Fruit fly (Drosophila melanogaster) whole organism, embryonic: ENCODE data around the gene CG14856.

ENCODE experiments used
- ATbp ChIP-seq: fragments of 200-800 bp; sonication (Bioruptor generic); optimal IDR thresholded peaks from 2 replicates; lab custom pipeline; 2017; ENCODE audit warnings: missing biosample characterization, mild to moderate bottlenecking, missing genetic modification characterization, missing genetic modification reagents
- CG10979 ChIP-seq: fragments of 200-800 bp; sonication (Bioruptor generic); optimal IDR thresholded peaks from 2 replicates; lab custom pipeline; 2018; ENCODE audit warnings: missing biosample characterization, mild to moderate bottlenecking, missing genetic modification characterization, moderate library complexity
- CG11093 ChIP-seq: fragments of 200-800 bp; sonication (Bioruptor generic); IDR thresholded peaks from 3 replicates; pipeline ENCODE4 v1.3.6; 2022; ENCODE audit warnings: missing biosample characterization, missing genetic modification characterization
- CG11560 ChIP-seq: fragments of 200-800 bp; sonication (Bioruptor generic); IDR thresholded peaks from 3 replicates; pipeline ENCODE4 v1.3.6; 2022; ENCODE audit warnings: missing biosample characterization, missing genetic modification characterization
- CG11695 ChIP-seq: fragments of 200-800 bp; sonication (Bioruptor generic); IDR thresholded peaks from 3 replicates; pipeline ENCODE4 v1.3.6; 2022; ENCODE audit warnings: missing biosample characterization, missing genetic modification characterization
- CG12155 ChIP-seq: fragments of 200-800 bp; sonication (Bioruptor generic); optimal IDR thresholded peaks from 3 replicates; lab custom pipeline; 2016; ENCODE audit warnings: missing biosample characterization, missing genetic modification characterization
- CG12391 ChIP-seq: fragments of 200-800 bp; sonication (Bioruptor generic); optimal IDR thresholded peaks from 3 replicates; lab custom pipeline; 2018; ENCODE audit warnings: missing biosample characterization, mild to moderate bottlenecking, missing genetic modification characterization, moderate library complexity
- CG14860 ChIP-seq: fragments of 200-800 bp; sonication (Bioruptor generic); IDR thresholded peaks from 3 replicates; pipeline ENCODE4 v1.3.6; 2022; ENCODE audit warnings: missing biosample characterization, missing genetic modification characterization; ENCODE audit not compliant: partially characterized antibody
- CG15479 ChIP-seq: fragments of 200-800 bp; sonication (Bioruptor generic); optimal IDR thresholded peaks from 3 replicates; lab custom pipeline; 2019; ENCODE audit warnings: missing biosample characterization, mild to moderate bottlenecking, missing genetic modification characterization, moderate library complexity
- CG16813 ChIP-seq: fragments of 200-800 bp; sonication (Bioruptor generic); IDR thresholded peaks from 3 replicates; pipeline ENCODE4 v1.3.6; 2022; ENCODE audit warnings: missing biosample characterization, missing genetic modification characterization; ENCODE audit not compliant: partially characterized antibody
- CG3407 ChIP-seq: fragments of 200-800 bp; sonication (Bioruptor generic); optimal IDR thresholded peaks from 2 replicates; lab custom pipeline; 2018; ENCODE audit warnings: missing biosample characterization, mild to moderate bottlenecking, missing genetic modification characterization
- CG34422 ChIP-seq: fragments of 200-800 bp; sonication (Bioruptor generic); IDR thresholded peaks from 3 replicates; pipeline ENCODE4 v1.3.6; 2022; ENCODE audit warnings: missing biosample characterization, missing genetic modification characterization
- CG5953 ChIP-seq: fragments of 200-800 bp; sonication (Bioruptor generic); IDR thresholded peaks from 2 replicates; pipeline ENCODE4 v1.3.6; 2022; ENCODE audit warnings: missing biosample characterization, missing genetic modification characterization
- CG7556 ChIP-seq: fragments of 200-800 bp; sonication (Bioruptor generic); optimal IDR thresholded peaks from 2 replicates; lab custom pipeline; 2017; ENCODE audit warnings: missing biosample characterization, mild to moderate bottlenecking, missing genetic modification characterization
- CG7839 ChIP-seq: fragments of 200-800 bp; sonication (Bioruptor generic); optimal IDR thresholded peaks from 3 replicates; lab custom pipeline; 2018; ENCODE audit warnings: missing biosample characterization, mild to moderate bottlenecking, missing genetic modification characterization, moderate library complexity
- CG7963 ChIP-seq: fragments of 200-800 bp; sonication (Bioruptor generic); IDR thresholded peaks from 3 replicates; pipeline ENCODE4 v1.3.6; 2022; ENCODE audit warnings: missing biosample characterization, missing genetic modification characterization; ENCODE audit not compliant: partially characterized antibody
- CG8478 ChIP-seq: fragments of >200 bp; optimal IDR thresholded peaks from 2 replicates; lab custom pipeline; 2018
- CG8944 ChIP-seq: fragments of 200-800 bp; sonication (Bioruptor generic); optimal IDR thresholded peaks from 3 replicates; lab custom pipeline; 2016; ENCODE audit warnings: missing biosample characterization, missing genetic modification characterization
- Drgx ChIP-seq: fragments of 200-800 bp; sonication (Bioruptor generic); IDR thresholded peaks from 2 replicates; pipeline ENCODE4 v1.3.6; 2022; ENCODE audit warnings: missing biosample characterization, missing genetic modification characterization
- Eip74EF ChIP-seq, 2 experiments: fragments of 200-800 bp in 1 of 2; fragments of >200 bp in 1 of 2; sonication (Bioruptor generic) in 1 of 2; optimal IDR thresholded peaks; 2 replicates each; lab custom pipeline; 2017 to 2019; ENCODE audit warnings: missing biosample characterization in 2 of 2, missing genetic modification characterization in 2 of 2, mild to moderate bottlenecking in 1 of 2, moderate library complexity in 1 of 2
- HLH3B ChIP-seq: fragments of 200-800 bp; sonication (Bioruptor generic); IDR thresholded peaks from 2 replicates; pipeline ENCODE4 v1.3.6; 2022; ENCODE audit warnings: missing biosample characterization, missing genetic modification characterization
- HLH54F ChIP-seq: fragments of 200-800 bp; sonication (Bioruptor generic); optimal IDR thresholded peaks from 3 replicates; lab custom pipeline; 2016; ENCODE audit warnings: missing biosample characterization, missing genetic modification characterization
- Hey ChIP-seq: fragments of 200-800 bp; sonication (Bioruptor generic); optimal IDR thresholded peaks from 3 replicates; lab custom pipeline; 2018; ENCODE audit warnings: missing biosample characterization, mild to moderate bottlenecking, missing genetic modification characterization
- Hr3 ChIP-seq: fragments of 200-800 bp; sonication (Bioruptor generic); optimal IDR thresholded peaks from 3 replicates; lab custom pipeline; 2016; ENCODE audit warnings: missing biosample characterization, missing genetic modification characterization
- Myb ChIP-seq: fragments of 200-800 bp; sonication (Bioruptor generic); optimal IDR thresholded peaks from 2 replicates; lab custom pipeline; 2016; ENCODE audit warnings: missing biosample characterization, missing genetic modification characterization
- NC2α ChIP-seq: fragments of 200-800 bp; sonication (Bioruptor generic); optimal IDR thresholded peaks from 2 replicates; lab custom pipeline; 2016; ENCODE audit warnings: missing biosample characterization, missing genetic modification characterization
- NK7.1 ChIP-seq: fragments of 200-800 bp; sonication (Bioruptor generic); optimal IDR thresholded peaks from 3 replicates; lab custom pipeline; 2016; ENCODE audit warnings: missing biosample characterization, missing genetic modification characterization
- Neu2 ChIP-seq: fragments of 200-800 bp; sonication (Bioruptor generic); optimal IDR thresholded peaks from 3 replicates; lab custom pipeline; 2016; ENCODE audit warnings: missing biosample characterization, missing genetic modification characterization, borderline replicate concordance
- Rfx ChIP-seq: fragments of 200-800 bp; sonication (Bioruptor generic); IDR thresholded peaks from 2 replicates; pipeline ENCODE4 v1.3.6; 2022; ENCODE audit warnings: missing biosample characterization, missing genetic modification characterization
- Sox102F ChIP-seq: fragments of 200-800 bp; sonication (Bioruptor generic); optimal IDR thresholded peaks from 2 replicates; lab custom pipeline; 2018; ENCODE audit warnings: missing biosample characterization, mild to moderate bottlenecking, missing genetic modification characterization, moderate library complexity
- Sry-β ChIP-seq: fragments of 200-800 bp; sonication (Bioruptor generic); optimal IDR thresholded peaks from 2 replicates; lab custom pipeline; 2018; ENCODE audit warnings: missing biosample characterization, mild to moderate bottlenecking, missing genetic modification characterization, moderate library complexity
- Sry-δ ChIP-seq: fragments of 200-800 bp; sonication (Bioruptor generic); optimal IDR thresholded peaks from 2 replicates; lab custom pipeline; 2016; ENCODE audit warnings: missing biosample characterization, missing genetic modification characterization
- ash1 ChIP-seq: fragments of 200-800 bp; sonication (Bioruptor generic); optimal IDR thresholded peaks from 2 replicates; lab custom pipeline; 2018; ENCODE audit warnings: missing biosample characterization, mild to moderate bottlenecking, missing genetic modification characterization
- bab2 ChIP-seq: fragments of 200-800 bp; sonication (Bioruptor generic); optimal IDR thresholded peaks from 2 replicates; lab custom pipeline; 2016; ENCODE audit warnings: missing biosample characterization, missing genetic modification characterization
- dmrt11E ChIP-seq: fragments of 200-800 bp; sonication (Bioruptor generic); optimal IDR thresholded peaks from 3 replicates; lab custom pipeline; 2018; ENCODE audit warnings: missing biosample characterization, mild to moderate bottlenecking, missing genetic modification characterization, moderate library complexity
- dmrt99B ChIP-seq: fragments of 200-800 bp; sonication (Bioruptor generic); optimal IDR thresholded peaks from 2 replicates; lab custom pipeline; 2018; ENCODE audit warnings: missing biosample characterization, mild to moderate bottlenecking, missing genetic modification characterization, moderate library complexity
- exex ChIP-seq: fragments of 200-800 bp; sonication (Bioruptor generic); optimal IDR thresholded peaks from 4 replicates; lab custom pipeline; 2018; ENCODE audit warnings: missing biosample characterization, mild to moderate bottlenecking, missing genetic modification characterization, moderate library complexity
- ham ChIP-seq: fragments of 200-800 bp; sonication (Bioruptor generic); IDR thresholded peaks from 2 replicates; pipeline ENCODE4 v1.3.6; 2022; ENCODE audit warnings: missing biosample characterization, missing genetic modification characterization
- hkb ChIP-seq, 2 experiments: fragments of 200-800 bp in 1 of 2; fragments of >200 bp in 1 of 2; sonication (Bioruptor generic) in 1 of 2; IDR thresholded peaks in 1 of 2; optimal IDR thresholded peaks in 1 of 2; 2 replicates each; pipeline versions ENCODE4 v1.3.6 to Lab custom; 2017 to 2022; ENCODE audit warnings: missing biosample characterization in 1 of 2, missing genetic modification characterization in 1 of 2
- nerfin-2 ChIP-seq: fragments of 200-800 bp; sonication (Bioruptor generic); IDR thresholded peaks from 2 replicates; pipeline ENCODE4 v1.3.6; 2022; ENCODE audit warnings: missing biosample characterization, missing genetic modification characterization; ENCODE audit not compliant: partially characterized antibody
- pb ChIP-seq: fragments of 200-800 bp; sonication (Bioruptor generic); optimal IDR thresholded peaks from 3 replicates; lab custom pipeline; 2016; ENCODE audit warnings: missing biosample characterization, missing genetic modification characterization
- pho ChIP-seq: fragments of 200-800 bp; sonication (Bioruptor generic); optimal IDR thresholded peaks from 2 replicates; lab custom pipeline; 2016; ENCODE audit warnings: missing biosample characterization, missing genetic modification characterization
- pros ChIP-seq: fragments of 200-800 bp; sonication (Bioruptor generic); optimal IDR thresholded peaks from 3 replicates; lab custom pipeline; 2019; ENCODE audit warnings: missing biosample characterization, mild to moderate bottlenecking, missing genetic modification characterization, moderate library complexity
- pzg ChIP-seq: fragments of 200-800 bp; sonication (Bioruptor generic); optimal IDR thresholded peaks from 3 replicates; lab custom pipeline; 2018; ENCODE audit warnings: missing biosample characterization, mild to moderate bottlenecking, missing genetic modification characterization, moderate library complexity
- repo ChIP-seq: fragments of 200-800 bp; sonication (Bioruptor generic); optimal IDR thresholded peaks from 2 replicates; lab custom pipeline; 2016; ENCODE audit warnings: missing biosample characterization, missing genetic modification characterization
- tio ChIP-seq: fragments of 200-800 bp; sonication (Bioruptor generic); optimal IDR thresholded peaks from 2 replicates; lab custom pipeline; 2017; ENCODE audit warnings: missing biosample characterization, missing genetic modification characterization, inconsistent platforms
- trh ChIP-seq: fragments of 200-800 bp; sonication (Bioruptor generic); optimal IDR thresholded peaks from 2 replicates; lab custom pipeline; 2016; ENCODE audit warnings: missing biosample characterization, missing genetic modification characterization
- zen2 ChIP-seq: fragments of 200-800 bp; sonication (Bioruptor generic); IDR thresholded peaks from 3 replicates; pipeline ENCODE4 v1.3.6; 2022; ENCODE audit warnings: missing biosample characterization, missing genetic modification characterization; ENCODE audit not compliant: partially characterized antibody

CG14856 gene

DNA sequence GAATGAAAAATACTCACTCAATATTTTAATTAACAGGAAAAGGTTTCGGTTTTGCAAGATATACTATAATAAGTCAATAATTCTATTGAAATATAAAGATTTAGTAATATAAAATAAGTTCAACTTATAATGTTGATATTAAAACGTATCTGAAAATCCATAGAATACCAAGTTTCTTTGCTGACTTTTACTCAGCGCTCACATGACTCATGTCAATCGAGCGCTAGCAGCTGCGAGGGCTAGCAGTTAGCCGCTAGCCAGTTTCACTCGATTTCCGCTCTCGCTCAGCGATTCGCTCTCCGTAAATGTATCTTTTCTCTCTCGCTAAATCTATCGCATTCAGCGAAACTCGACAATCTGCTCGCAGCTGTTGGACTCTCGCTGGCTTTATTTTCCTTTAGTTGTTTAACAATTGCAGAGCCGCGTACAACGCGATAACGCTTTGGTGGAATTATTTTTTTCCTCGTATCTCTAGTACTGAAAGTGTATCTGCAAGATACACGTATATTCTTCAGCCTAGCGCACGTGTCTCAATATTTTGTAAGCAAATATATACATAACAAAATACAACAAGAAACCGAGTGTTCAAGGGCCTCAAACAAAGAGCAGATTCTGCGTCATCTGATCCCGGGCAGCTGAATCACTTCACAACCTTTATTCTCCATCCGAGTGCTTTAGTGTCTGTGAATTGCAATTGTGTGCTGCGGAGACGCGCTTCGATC lies 49.5 kb upstream of the CG14856 start (continued):
- no peak for TF ChIP-seq Drgx
- TF ChIP-seq CG3407 (GFP tag; lab: Kevin White, UChicago), result peak; percentile 71
- peak; percentile 51 for TF ChIP-seq pros (GFP tag; lab: Kevin White, UChicago)
- peak; percentile 16 for TF ChIP-seq pb (GFP tag; lab: Kevin White, UChicago)
- no peak for TF ChIP-seq CG8478 (lab: Kevin White, UChicago)
- peak; percentile 61 for TF ChIP-seq CG15479 (GFP tag; lab: Kevin White, UChicago)
- TF ChIP-seq pzg, result no peak
- peak; percentile 31 for TF ChIP-seq CG8944
- no peak for TF ChIP-seq CG7963 (GFP tag; lab: Robert Waterston, UW)
- peak; percentile 57 for TF ChIP-seq CG10979 (tag; lab: Kevin White, UChicago)
- peak; percentile 48 for TF ChIP-seq Sox102F (GFP tag; lab: Kevin White, UChicago)
- TF ChIP-seq trh (GFP tag; lab: Kevin White, UChicago), result no peak
- no peak for TF ChIP-seq CG11093
- peak; percentile 19 for TF ChIP-seq Sry-β (GFP tag; lab: Kevin White, UChicago)
- TF ChIP-seq zen2 (GFP tag; lab: Robert Waterston, UW), result peak; percentile 17; the same call in 2 of the 3 replicates
- peak; percentile 37 for TF ChIP-seq bab2 (GFP tag; lab: Kevin White, UChicago)
- peak; percentile 18 for TF ChIP-seq NC2α
- TF ChIP-seq HLH54F (GFP tag; lab: Kevin White, UChicago), result peak; percentile 14
- no peak for TF ChIP-seq ham (GFP tag; lab: Robert Waterston, UW)
- TF ChIP-seq NK7.1, result peak; percentile 73
- peak; percentile 66 for TF ChIP-seq CG7839
- peak; percentile 67 for TF ChIP-seq CG12391 (tag; lab: Kevin White, UChicago)
- peak; percentile 45; the same call in 1 of the 2 replicates for TF ChIP-seq HLH3B (GFP tag; lab: Robert Waterston, UW)
- peak; percentile 26; the same call in 1 of the 3 replicates for TF ChIP-seq CG16813 (GFP tag; lab: Robert Waterston, UW)
- TF ChIP-seq dmrt99B (tag; lab: Kevin White, UChicago), result peak; percentile 62
- peak; percentile 45 for TF ChIP-seq CG12155
- peak; percentile 40 for TF ChIP-seq exex
- no peak for TF ChIP-seq CG5953 (GFP tag; lab: Robert Waterston, UW)
- peak; percentile 75 for TF ChIP-seq CG7556 (GFP tag; lab: Kevin White, UChicago)
- peak; percentile 86 for TF ChIP-seq Hey (tag; lab: Kevin White, UChicago)
- TF ChIP-seq CG11560 (tag; lab: Robert Waterston, UW), result no peak
- peak; percentile 91 for TF ChIP-seq ATbp
- TF ChIP-seq ash1 (GFP tag; lab: Kevin White, UChicago), result peak; percentile 67
- no peak for TF ChIP-seq tio
- TF ChIP-seq Myb (GFP tag; lab: Kevin White, UChicago), result peak; percentile 15
- no peak for TF ChIP-seq Hr3 (GFP tag; lab: Kevin White, UChicago)
- peak; percentile 54 for TF ChIP-seq dmrt11E
- TF ChIP-seq CG14860, result no peak
- TF ChIP-seq repo (GFP tag; lab: Kevin White, UChicago), result peak; percentile 23
- peak; percentile 76; the same call in 2 of the 3 replicates for TF ChIP-seq CG11695
- peak; percentile 61; the same call in 1 of the 3 replicates for TF ChIP-seq CG34422
- peak; percentile 14 for TF ChIP-seq Sry-δ (GFP tag; lab: Kevin White, UChicago)
- peak in 1 of 2 experiments; percentile 71 for TF ChIP-seq Eip74EF (GFP tag; optimal IDR thresholded peaks at IDR 0.05; lab: Kevin White, UChicago)
- no peak for TF ChIP-seq nerfin-2 (GFP tag; lab: Robert Waterston, UW)
- TF ChIP-seq hkb (optimal IDR thresholded peaks at IDR 0.05; lab: Kevin White, UChicago), result no peak
- peak; percentile 79 for TF ChIP-seq hkb (GFP tag; IDR thresholded peaks at IDR 0.05; lab: Robert Waterston, UW)
- peak; percentile 75 for TF ChIP-seq pho (GFP tag; lab: Kevin White, UChicago)
- TF ChIP-seq Rfx, result peak; percentile 67; the same call in 1 of the 2 replicates
- TF ChIP-seq Neu2, result no peak
